Worm (Caenorhabditis elegans) whole organism, L4 larva: ENCODE measurements around the gene fbxb-106.

ENCODE experiments used
- D1046.2 ChIP-seq: fragments of 200-800 bp; sonication (Bioruptor generic); IDR thresholded peaks from 2 replicates; pipeline ENCODE4 v1.3.6; 2022; ENCODE audit warnings: missing genetic modification characterization, missing compliant biosample characterization
- T26A8.4 ChIP-seq: fragments of 200-800 bp; sonication (Bioruptor generic); IDR thresholded peaks from 2 replicates; pipeline ENCODE4 v1.3.6; 2022; ENCODE audit warnings: missing genetic modification characterization, missing compliant biosample characterization
- Y75B8A.6 ChIP-seq: fragments of 200-800 bp; sonication (Bioruptor generic); IDR thresholded peaks from 2 replicates; pipeline ENCODE4 v1.3.6; 2022; ENCODE audit warnings: missing genetic modification reagents, missing genetic modification characterization, missing compliant biosample characterization
- ZK337.2 ChIP-seq: fragments of 200-800 bp; sonication (Bioruptor generic); IDR thresholded peaks from 2 replicates; pipeline ENCODE4 v1.3.6; 2022; ENCODE audit warnings: missing genetic modification reagents, missing genetic modification characterization, missing compliant biosample characterization
- aha-1 ChIP-seq: fragments of 150-350 bp; peaks from one replicate; lab custom pipeline; 2014; ENCODE audit warnings: missing biosample characterization, missing genetic modification characterization
- aly-2 ChIP-seq: sonication (generic microtip); optimal IDR thresholded peaks from 2 replicates; lab custom pipeline; 2018; ENCODE audit warnings: missing biosample characterization, missing genetic modification characterization
- cey-2 ChIP-seq: sonication (generic microtip); optimal IDR thresholded peaks from 3 replicates; lab custom pipeline; 2017; ENCODE audit warnings: missing genetic modification characterization, mild to moderate bottlenecking, missing compliant biosample characterization, antibody characterized with exemption, borderline replicate concordance; ENCODE audit not compliant: insufficient read depth
- daf-12 ChIP-seq: fragments of 150-350 bp; optimal IDR thresholded peaks from 2 replicates; lab custom pipeline; 2014; ENCODE audit warnings: missing biosample characterization, missing genetic modification reagents, missing genetic modification characterization
- daf-19 ChIP-seq: fragments of 200-800 bp; sonication (Bioruptor generic); conservative IDR thresholded peaks from 2 replicates; pipeline ENCODE4 v1.3.6; 2022; ENCODE audit warnings: missing genetic modification characterization, missing compliant biosample characterization
- dve-1 ChIP-seq: sonication (generic microtip); optimal IDR thresholded peaks from 2 replicates; lab custom pipeline; 2017; ENCODE audit warnings: antibody characterized with exemption, mild to moderate bottlenecking, missing genetic modification characterization, missing compliant biosample characterization; ENCODE audit not compliant: insufficient read depth
- fos-1 ChIP-seq: fragments of 150-350 bp; optimal IDR thresholded peaks from 2 replicates; lab custom pipeline; 2014; ENCODE audit warnings: missing biosample characterization, missing genetic modification characterization
- gei-8 ChIP-seq: fragments of 200-800 bp; sonication (Bioruptor generic); optimal IDR thresholded peaks from 2 replicates; lab custom pipeline; 2018; ENCODE audit warnings: mild to moderate bottlenecking, missing genetic modification characterization, missing compliant biosample characterization
- hif-1 ChIP-seq, 2 experiments: sonication (generic microtip); optimal IDR thresholded peaks; 2 replicates each; lab custom pipeline; 2016 to 2017; ENCODE audit warnings: missing compliant biosample characterization in 2 of 2, missing genetic modification characterization in 2 of 2, missing genetic modification reagents in 2 of 2, missing genotype in 2 of 2, mild to moderate bottlenecking in 1 of 2
- lim-7 ChIP-seq: fragments of 200-800 bp; sonication (Bioruptor generic); IDR thresholded peaks from 2 replicates; pipeline ENCODE4 v1.3.6; 2022; ENCODE audit warnings: missing genetic modification characterization, missing compliant biosample characterization
- lin-29 ChIP-seq: fragments of 200-800 bp; sonication (Bioruptor generic); IDR thresholded peaks from 2 replicates; pipeline ENCODE4 v1.3.6; 2022; ENCODE audit warnings: missing genetic modification reagents, missing genetic modification characterization, missing compliant biosample characterization
- madf-5 ChIP-seq, 2 experiments: fragments of 200-800 bp; sonication (Bioruptor generic); IDR thresholded peaks; 2 replicates each; pipeline ENCODE4 v1.3.6; 2022; ENCODE audit warnings: missing compliant biosample characterization in 2 of 2, missing genetic modification characterization in 2 of 2
- madf-9 ChIP-seq: fragments of 200-800 bp; sonication (Bioruptor generic); conservative IDR thresholded peaks from 2 replicates; pipeline ENCODE4 v1.3.6; 2022; ENCODE audit warnings: missing genetic modification reagents, missing genetic modification characterization, missing compliant biosample characterization
- mep-1 ChIP-seq: fragments of 150-350 bp; sonication (generic microtip); optimal IDR thresholded peaks from 3 replicates; lab custom pipeline; 2014; ENCODE audit warnings: missing biosample characterization, missing genetic modification characterization
- mes-2 ChIP-seq: sonication (generic microtip); optimal IDR thresholded peaks from 2 replicates; lab custom pipeline; 2016; ENCODE audit warnings: missing genotype, mild to moderate bottlenecking, missing genetic modification characterization, missing compliant biosample characterization; ENCODE audit not compliant: poor library complexity, severe bottlenecking
- mxl-2 ChIP-seq: fragments of 200-800 bp; sonication (Bioruptor generic); conservative IDR thresholded peaks from 2 replicates; pipeline ENCODE4 v1.3.6; 2022; ENCODE audit warnings: missing genetic modification reagents, missing genetic modification characterization, missing compliant biosample characterization
- nhr-42 ChIP-seq: fragments of 200-800 bp; sonication (Bioruptor generic); IDR thresholded peaks from 2 replicates; pipeline ENCODE4 v1.3.6; 2022; ENCODE audit warnings: missing genetic modification characterization, missing compliant biosample characterization
- php-3 ChIP-seq: fragments of 200-800 bp; sonication (Bioruptor generic); IDR thresholded peaks from 2 replicates; pipeline ENCODE4 v1.3.6; 2022; ENCODE audit warnings: missing genetic modification reagents, missing genetic modification characterization, missing compliant biosample characterization
- pqm-1 ChIP-seq: sonication (generic microtip); optimal IDR thresholded peaks from 2 replicates; lab custom pipeline; 2017; ENCODE audit warnings: missing biosample characterization, missing genetic modification characterization
- rbr-2 ChIP-seq: sonication (generic microtip); optimal IDR thresholded peaks from 2 replicates; lab custom pipeline; 2016; ENCODE audit warnings: missing genotype, missing genetic modification characterization, missing compliant biosample characterization
- saeg-2 ChIP-seq: fragments of 200-800 bp; sonication (Bioruptor generic); IDR thresholded peaks from 2 replicates; pipeline ENCODE4 v1.3.6; 2022; ENCODE audit warnings: missing genetic modification reagents, missing genetic modification characterization, missing compliant biosample characterization
- set-16 ChIP-seq: fragments of 200-800 bp; sonication (Bioruptor generic); IDR thresholded peaks from 2 replicates; pipeline ENCODE4 v1.3.6; 2022; ENCODE audit warnings: missing genetic modification reagents, missing genetic modification characterization, missing compliant biosample characterization
- tag-97 ChIP-seq: fragments of 200-800 bp; sonication (Bioruptor generic); IDR thresholded peaks from 2 replicates; pipeline ENCODE4 v1.3.6; 2022; ENCODE audit warnings: missing genetic modification characterization, missing compliant biosample characterization
- tra-1 ChIP-seq: fragments of 200-800 bp; sonication (Bioruptor generic); IDR thresholded peaks from 2 replicates; pipeline ENCODE4 v1.3.6; 2022; ENCODE audit warnings: missing genetic modification reagents, missing genetic modification characterization, missing compliant biosample characterization
- unc-62 ChIP-seq, 3 experiments: fragments of 150-350 bp in 1 of 3; sonication (generic microtip); optimal IDR thresholded peaks in 2 of 3; peaks in 1 of 3; 1 replicate in 1 of 3; 2 replicates in 2 of 3; lab custom pipeline; 2014 to 2017; ENCODE audit warnings: missing biosample characterization in 3 of 3, missing genetic modification characterization in 3 of 3, missing genetic modification reagents in 3 of 3, missing genotype in 1 of 3
- zag-1 ChIP-seq: fragments of 150-350 bp; optimal IDR thresholded peaks from 2 replicates; lab custom pipeline; 2014; ENCODE audit warnings: missing biosample characterization, missing genetic modification characterization
- zip-11 ChIP-seq: fragments of 200-800 bp; sonication (Bioruptor generic); IDR thresholded peaks from 2 replicates; pipeline ENCODE4 v1.3.6; 2022; ENCODE audit warnings: missing genetic modification characterization, missing compliant biosample characterization
- ztf-7 ChIP-seq: fragments of 150-350 bp; optimal IDR thresholded peaks from 2 replicates; lab custom pipeline; 2014; ENCODE audit warnings: missing biosample characterization, missing genetic modification characterization

Gene fbxb-106

DNA sequence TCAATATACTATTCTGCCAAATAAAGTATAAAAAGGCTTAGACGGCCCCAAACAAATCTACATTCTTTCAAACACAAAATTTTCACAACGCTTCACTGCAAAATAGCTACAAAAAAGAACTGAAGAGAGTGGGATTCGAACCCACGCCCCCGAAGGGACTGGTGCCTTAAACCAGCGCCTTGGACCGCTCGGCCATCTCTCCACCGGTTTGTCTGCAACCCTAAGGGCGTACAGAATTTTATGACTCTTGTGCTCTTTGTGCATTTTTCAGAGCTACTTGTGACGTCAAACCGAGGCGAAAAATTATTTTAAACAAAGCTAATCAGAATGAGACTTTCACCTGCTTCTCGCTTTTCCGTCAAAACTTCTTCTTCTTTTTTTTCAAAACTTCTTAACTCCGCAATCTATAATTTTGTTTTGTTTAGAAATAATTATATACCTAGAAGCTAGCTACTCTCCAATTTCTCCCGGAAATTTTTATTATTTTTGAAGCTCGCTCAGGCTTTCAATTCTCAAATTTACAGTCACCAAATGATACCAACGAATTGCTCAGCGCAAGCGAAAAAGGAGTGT, 26.0 kb upstream of the fbxb-106 start, which contains the start of gene T05A8.8 (continued):
- TF ChIP-seq D1046.2 (0 out of 2 replicates have a peak, but pooled peaks have one; percentile 36), Y75B8A.6 (0 out of 2 replicates have a peak, but pooled peaks have one; percentile 34), hif-1 (tag; optimal IDR thresholded peaks at IDR 0.05; lab: Kevin White, UChicago) (no peak), ztf-7 (tag; lab: Kevin White, UChicago) (no peak), aly-2 (tag; lab: Kevin White, UChicago) (no peak), zag-1 (tag; lab: Kevin White, UChicago) (no peak), tag-97 (GFP tag; lab: Robert Waterston, UW) (no peak), mes-2 (no peak), ZK337.2 (GFP tag; lab: Robert Waterston, UW) (no peak), madf-9 (GFP tag; lab: Robert Waterston, UW) (0 out of 2 replicates have a peak, but pooled peaks have one; percentile 15), lim-7 (GFP tag; lab: Robert Waterston, UW) (0 out of 2 replicates have a peak, but pooled peaks have one; percentile 48), madf-5 (GFP tag; IDR thresholded peaks at IDR 0.05; lab: Robert Waterston, UW) (0 out of 4 replicates have a peak, but pooled peaks have one; percentile 27 to 41), tra-1 (GFP tag; lab: Robert Waterston, UW) (no peak), php-3 (GFP tag; lab: Robert Waterston, UW) (no peak), gei-8 (GFP tag; lab: Kevin White, UChicago) (no peak), T26A8.4 (GFP tag; lab: Robert Waterston, UW) (no peak)

- 0 out of 2 replicates have a peak, but pooled peaks have one; percentile 12 for TF ChIP-seq php-3 (GFP tag; lab: Robert Waterston, UW)
- peak; percentile 34; the same call in 1 of the 2 replicates for TF ChIP-seq lim-7 (GFP tag; lab: Robert Waterston, UW)
- TF ChIP-seq set-16 (GFP tag; lab: Robert Waterston, UW), result peak; percentile 82
- TF ChIP-seq nhr-42 (GFP tag; lab: Robert Waterston, UW), result no peak
- TF ChIP-seq lin-29 (GFP tag; lab: Robert Waterston, UW), result 0 out of 2 replicates have a peak, but pooled peaks have one; percentile 19
Measured at ce11 chrII:2736938-2737337, 25.3 kb upstream of the fbxb-106 start.

DNA sequence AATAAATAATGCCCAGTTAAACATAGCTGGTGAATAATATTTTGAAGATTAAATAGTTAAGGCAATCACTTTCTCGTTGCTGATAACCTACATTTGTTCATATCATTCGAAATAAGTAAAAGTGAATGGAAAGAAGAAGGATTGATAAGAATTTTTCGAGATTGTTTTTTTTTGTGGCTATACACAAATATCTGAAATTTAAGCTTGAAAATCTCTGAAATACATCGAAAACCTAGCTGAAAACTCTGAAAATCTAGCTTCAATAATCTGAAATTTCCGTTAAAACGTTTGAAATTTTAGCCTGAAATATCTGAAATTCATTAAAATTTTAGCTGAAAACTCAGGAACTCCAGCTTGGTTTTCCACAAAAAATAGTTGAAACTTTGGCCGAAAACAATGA, 22.6 kb upstream of the fbxb-106 start, which contains the start of gene T05A8.6:
Gene T05A8.6, minus strand, starts transcription at position 101 of the 400 bp plus-strand sequence.
- TF ChIP-seq daf-12 (tag; lab: Kevin White, UChicago), result no peak
- TF ChIP-seq tra-1 (GFP tag; lab: Robert Waterston, UW), result no peak
- no peak for TF ChIP-seq pqm-1 (tag; lab: Kevin White, UChicago)
- no peak for TF ChIP-seq daf-19 (GFP tag; lab: Robert Waterston, UW)
- no peak for TF ChIP-seq aha-1 (tag; lab: Kevin White, UChicago)
- no peak for TF ChIP-seq mxl-2 (GFP tag; lab: Robert Waterston, UW)
- no peak for TF ChIP-seq mep-1 (tag; lab: Kevin White, UChicago)
- TF ChIP-seq fos-1 (tag; lab: Kevin White, UChicago), result no peak
- TF ChIP-seq dve-1 (tag; lab: Kevin White, UChicago), result no peak
- TF ChIP-seq cey-2 (tag; lab: Kevin White, UChicago), result no peak

DNA sequence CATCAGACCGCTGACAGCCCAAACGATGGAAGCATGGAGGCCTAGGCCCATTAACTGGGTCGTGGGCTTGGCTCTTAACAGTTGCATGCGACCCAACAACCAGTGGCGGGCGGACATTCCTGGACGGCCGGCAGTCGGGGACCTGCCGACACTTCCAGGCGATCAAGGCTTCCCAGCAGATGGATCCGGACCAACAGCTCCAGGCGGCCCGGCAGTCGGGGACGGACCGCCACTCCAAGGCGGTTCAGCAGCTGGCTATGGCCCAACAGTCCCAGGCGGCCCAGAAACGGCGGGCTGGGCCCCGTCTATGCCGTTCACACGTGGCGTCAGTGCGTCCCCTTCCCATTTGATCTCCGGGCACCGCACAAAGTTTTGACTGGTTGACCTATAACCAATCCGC, 20.8 kb upstream of the fbxb-106 start:
- no peak for TF ChIP-seq rbr-2 (tag; lab: Kevin White, UChicago)
- TF ChIP-seq set-16 (GFP tag; lab: Robert Waterston, UW), result peak; percentile 96
- peak; percentile 16 for TF ChIP-seq aha-1 (tag; lab: Kevin White, UChicago)
- TF ChIP-seq zip-11 (GFP tag; lab: Robert Waterston, UW), result no peak
- 0 out of 2 replicates have a peak, but pooled peaks have one; percentile 24 for TF ChIP-seq saeg-2 (GFP tag; lab: Robert Waterston, UW)
- TF ChIP-seq, all 104 proteins: peak for 3

DNA sequence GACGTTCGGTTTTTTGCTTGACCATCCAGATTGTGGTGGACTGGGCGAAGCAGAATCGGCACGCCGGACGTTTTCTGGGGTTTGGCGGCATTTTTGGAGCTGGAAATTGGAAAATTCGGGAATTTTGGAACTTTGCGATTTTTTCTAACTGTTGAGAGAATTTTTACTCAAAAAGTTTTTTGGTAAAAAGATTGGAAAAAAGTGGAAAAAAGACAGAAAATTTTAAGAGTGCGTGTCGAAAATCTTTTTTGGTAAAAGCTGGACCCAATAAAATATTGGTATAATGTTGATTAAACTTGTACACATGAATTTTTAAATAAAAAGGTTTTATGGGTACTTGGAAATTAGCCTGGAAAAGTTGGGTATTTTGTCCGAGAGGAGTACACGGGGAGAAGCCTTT, 20.0 kb upstream of the fbxb-106 start, which contains the start of gene T05A8.7:
Gene T05A8.7, minus strand, starts transcription at position 101 of the 400 bp plus-strand sequence.
- TF ChIP-seq Y75B8A.6, result no peak
- peak in 1 of 2 experiments; percentile 51 for TF ChIP-seq unc-62 (GFP tag; optimal IDR thresholded peaks at IDR 0.05 in 1 of 2; lab: Kevin White, UChicago)
- TF ChIP-seq unc-62 (tag; optimal IDR thresholded peaks at IDR 0.05; lab: Kevin White, UChicago), result no peak
